Worm (Caenorhabditis elegans) whole organism, midembryonic: Measurements from ENCODE around the gene Y39A1A.2.

Source experiments
- T22C8.4 ChIP-seq: fragments of 200-800 bp; sonication (Bioruptor generic); IDR thresholded peaks from 2 replicates; pipeline ENCODE4 v1.3.6; 2022; ENCODE audit warnings: missing genetic modification characterization, missing compliant biosample characterization
- cog-1 ChIP-seq: sonication (generic microtip); optimal IDR thresholded peaks from 2 replicates; lab custom pipeline; 2016; ENCODE audit warnings: missing genetic modification characterization, missing compliant biosample characterization
- flt-1 ChIP-seq: fragments of 200-800 bp; sonication (Bioruptor generic); IDR thresholded peaks from 2 replicates; pipeline ENCODE4 v1.3.6; 2022; ENCODE audit warnings: missing genetic modification characterization, missing compliant biosample characterization
- tab-1 ChIP-seq: fragments of 200-800 bp; sonication (Bioruptor generic); IDR thresholded peaks from 2 replicates; pipeline ENCODE4 v1.3.6; 2022; ENCODE audit warnings: missing genetic modification characterization, missing compliant biosample characterization
- ztf-29 ChIP-seq: fragments of 200-800 bp; sonication (Bioruptor generic); IDR thresholded peaks from 2 replicates; pipeline ENCODE4 v1.3.6; 2022; ENCODE audit warnings: missing genetic modification reagents, missing genetic modification characterization, missing compliant biosample characterization

ce11 chrIII:10599699-10600098, 3.7 kb downstream of the Y39A1A.2 start:
- no peak for TF ChIP-seq ztf-29 (GFP tag; lab: Robert Waterston, UW)
- no peak for TF ChIP-seq T22C8.4 (GFP tag; lab: Robert Waterston, UW)
- TF ChIP-seq flt-1, result no peak
- no peak for TF ChIP-seq tab-1 (GFP tag; lab: Robert Waterston, UW)
- TF ChIP-seq cog-1 (tag; lab: Kevin White, UChicago), result no peak
